Fruit fly (Drosophila melanogaster): ENCODE data around the gene CG10561.

The CG10561 gene

DNA sequence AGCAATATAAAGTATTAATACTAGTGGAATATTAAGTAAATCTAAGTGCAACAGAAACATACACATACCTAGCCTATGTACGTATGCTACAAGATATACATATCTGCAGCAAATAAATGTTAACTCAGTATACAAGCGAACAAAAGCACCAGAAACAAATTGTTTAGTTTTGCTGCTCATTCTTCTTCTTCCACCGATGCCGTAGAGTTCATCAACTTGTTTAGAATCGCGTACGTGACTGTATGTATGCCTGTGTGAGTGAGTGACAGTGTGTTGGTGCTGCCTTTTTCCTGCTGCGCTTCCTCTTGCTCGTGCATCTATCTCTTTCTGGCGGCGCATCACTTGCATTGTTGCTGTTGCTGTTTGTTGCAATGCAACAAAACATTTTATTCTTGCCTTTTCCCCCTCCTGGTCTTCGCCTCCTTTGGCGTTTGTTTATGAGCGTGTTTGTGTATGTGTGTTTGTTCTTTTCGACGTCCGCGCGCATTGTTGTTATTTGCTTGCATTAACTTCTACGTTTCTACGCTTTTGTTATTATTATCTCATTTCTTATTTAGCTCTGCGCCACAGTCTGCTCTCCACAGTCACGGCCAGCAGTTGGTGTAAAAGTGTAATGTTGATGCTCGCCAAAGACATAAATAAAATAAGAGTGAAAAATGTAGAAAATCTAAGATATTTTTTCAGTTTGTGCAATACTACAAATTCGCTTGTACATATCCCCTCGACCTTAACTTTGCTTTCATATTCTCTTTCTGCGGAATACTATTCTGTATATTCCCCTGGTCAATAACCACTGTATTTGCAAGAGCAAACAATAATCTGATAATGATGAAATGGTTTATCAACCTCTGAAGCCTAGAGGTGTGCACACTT, 44.7 kb downstream of the CG10561 start (continued):
- TF ChIP-seq Antp (GFP tag; optimal IDR thresholded peaks at IDR 0.05) (peak; percentile 30), corto (GFP tag; optimal IDR thresholded peaks at IDR 0.05) (peak; percentile 20), gcm2 (GFP tag; optimal IDR thresholded peaks at IDR 0.05) (no peak), CG7357 (GFP tag; IDR thresholded peaks at IDR 0.05) (peak; percentile 34; the same call in 1 of the 3 replicates), dati (GFP tag; IDR thresholded peaks at IDR 0.05) (no peak), aop (GFP tag; IDR thresholded peaks at IDR 0.05) (0 out of 2 replicates have a peak, but pooled peaks have one; percentile 19), Hmr (GFP tag; optimal IDR thresholded peaks at IDR 0.05) (no peak), CG1647 (GFP tag; optimal IDR thresholded peaks at IDR 0.05) (peak; percentile 35), Hr51 (GFP tag; optimal IDR thresholded peaks at IDR 0.05) (peak in 1 of 2 experiments; percentile 28), Optix (GFP tag; IDR thresholded peaks at IDR 0.05) (no peak), Ssrp (tag; optimal IDR thresholded peaks at IDR 0.05) (peak; percentile 22), CG11504 (tag; optimal IDR thresholded peaks at IDR 0.05) (peak; percentile 43), trh (GFP tag; optimal IDR thresholded peaks at IDR 0.05) (no peak), CG7839 (tag; optimal IDR thresholded peaks at IDR 0.05) (peak; percentile 34), tin (GFP tag; optimal IDR thresholded peaks at IDR 0.05) (peak; percentile 28), tio (GFP tag; optimal IDR thresholded peaks at IDR 0.05) (peak; percentile 48), ems (GFP tag; optimal IDR thresholded peaks at IDR 0.05) (no peak), lola (GFP tag; optimal IDR thresholded peaks at IDR 0.05) (peak in 1 of 3 experiments; percentile 27), cg (GFP tag; optimal IDR thresholded peaks at IDR 0.05) (peak; percentile 84), onecut (GFP tag; IDR thresholded peaks at IDR 0.05) (no peak), CG12942 (GFP tag; optimal IDR thresholded peaks at IDR 0.05) (peak; percentile 16), stc (GFP tag; IDR thresholded peaks at IDR 0.05) (peak; percentile 46; the same call in 1 of the 2 replicates), CG15696 (tag; optimal IDR thresholded peaks at IDR 0.05) (peak; percentile 28), crol (GFP tag; IDR thresholded peaks at IDR 0.05) (peak; percentile 53), CG1529 (GFP tag; optimal IDR thresholded peaks at IDR 0.05) (peak; percentile 57), CG3995 (GFP tag; optimal IDR thresholded peaks at IDR 0.05) (peak; percentile 29), CG15514 (GFP tag; optimal IDR thresholded peaks at IDR 0.05) (peak; percentile 14), pnt (GFP tag; optimal IDR thresholded peaks at IDR 0.05) (peak; percentile 31), Scr (GFP tag; IDR thresholded peaks at IDR 0.05; ENCODE audit: partially characterized antibody) (no peak), CG5245 (GFP tag; optimal IDR thresholded peaks at IDR 0.05) (no peak), CG11093 (GFP tag; IDR thresholded peaks at IDR 0.05) (peak; percentile 41; the same call in 1 of the 3 replicates), CG7556 (GFP tag; optimal IDR thresholded peaks at IDR 0.05) (peak; percentile 32), lov (optimal IDR thresholded peaks at IDR 0.05) (no peak), lov (GFP tag; IDR thresholded peaks at IDR 0.05) (0 out of 3 replicates have a peak, but pooled peaks have one; percentile 35), tgo (GFP tag; IDR thresholded peaks at IDR 0.05) (no peak), Taf1 (GFP tag; IDR thresholded peaks at IDR 0.05) (no peak), emc (GFP tag; optimal IDR thresholded peaks at IDR 0.05) (no peak), Xbp1 (GFP tag; optimal IDR thresholded peaks at IDR 0.05) (peak; percentile 51), fd64A (GFP tag; optimal IDR thresholded peaks at IDR 0.05) (no peak), CG8359 (GFP tag; optimal IDR thresholded peaks at IDR 0.05; ENCODE audit: borderline replicate concordance) (peak; percentile 24), dpn (GFP tag; optimal IDR thresholded peaks at IDR 0.05) (peak; percentile 3 to 35), CG7987 (GFP tag; optimal IDR thresholded peaks at IDR 0.05) (no peak), CG4328 (GFP tag; optimal IDR thresholded peaks at IDR 0.05) (no peak), CG12236 (GFP tag; optimal IDR thresholded peaks at IDR 0.05) (peak; percentile 17), CG14050 (GFP tag; IDR thresholded peaks at IDR 0.05) (no peak), row (GFP tag; IDR thresholded peaks at IDR 0.05) (peak; percentile 47; the same call in 2 of the 3 replicates), CG15269 (tag; optimal IDR thresholded peaks at IDR 0.05) (peak; percentile 26), CG11723 (GFP tag; optimal IDR thresholded peaks at IDR 0.05) (peak; percentile 47)

Measured in whole organism, embryonic.